Fruit fly (Drosophila melanogaster): ENCODE data around the gene Neb-cGP.
A peak's percentile ranks its signal among the peaks of the same experiment; 100 is the strongest.

Gene Neb-cGP

dm6 chrX:10460506-10461114 is at the start of gene Neb-cGP (continued):
- TF ChIP-seq da (GFP tag; optimal IDR thresholded peaks at IDR 0.05) (no peak), MESR4 (GFP tag; optimal IDR thresholded peaks at IDR 0.05) (peak; percentile 94), CG15514 (GFP tag; optimal IDR thresholded peaks at IDR 0.05) (peak; percentile 90), CG4360 (GFP tag; IDR thresholded peaks at IDR 0.05) (no peak), Fer1 (GFP tag; optimal IDR thresholded peaks at IDR 0.05) (peak; percentile 73), Elba2 (GFP tag; optimal IDR thresholded peaks at IDR 0.05) (no peak), CG9609 (GFP tag; optimal IDR thresholded peaks at IDR 0.05) (peak; percentile 59), sisA (GFP tag; IDR thresholded peaks at IDR 0.05) (peak; percentile 45; the same call in 1 of the 2 replicates), Jarid2 (GFP tag; optimal IDR thresholded peaks at IDR 0.05) (no peak), CG10431 (GFP tag; optimal IDR thresholded peaks at IDR 0.05) (no peak), maf-S (GFP tag; optimal IDR thresholded peaks at IDR 0.05) (peak; percentile 47), cad (GFP tag; optimal IDR thresholded peaks at IDR 0.05) (no peak), CG13624 (GFP tag; optimal IDR thresholded peaks at IDR 0.05) (peak; percentile 70), Optix (GFP tag; IDR thresholded peaks at IDR 0.05) (no peak), Atf6 (GFP tag; IDR thresholded peaks at IDR 0.05) (no peak), Scr (GFP tag; IDR thresholded peaks at IDR 0.05; ENCODE audit: partially characterized antibody) (peak; percentile 90), kay (GFP tag; optimal IDR thresholded peaks at IDR 0.05) (peak; percentile 19), oc (tag; optimal IDR thresholded peaks at IDR 0.05) (no peak), lbe (GFP tag; optimal IDR thresholded peaks at IDR 0.05) (peak; percentile 61), CG2129 (GFP tag; IDR thresholded peaks at IDR 0.05; ENCODE audit: partially characterized antibody) (peak; percentile 78), CG18619 (GFP tag; optimal IDR thresholded peaks at IDR 0.05) (peak; percentile 50), CG3281 (GFP tag; optimal IDR thresholded peaks at IDR 0.05) (peak; percentile 41), CG13296 (GFP tag; optimal IDR thresholded peaks at IDR 0.05) (peak; percentile 46), ac (GFP tag; optimal IDR thresholded peaks at IDR 0.05) (no peak), sd (tag; optimal IDR thresholded peaks at IDR 0.05) (no peak), ems (GFP tag; optimal IDR thresholded peaks at IDR 0.05) (peak; percentile 41), CG3065 (GFP tag; optimal IDR thresholded peaks at IDR 0.05) (peak; percentile 41), CG12744 (GFP tag; optimal IDR thresholded peaks at IDR 0.05) (peak; percentile 22), Abd-B (GFP tag; optimal IDR thresholded peaks at IDR 0.05) (no peak), h (optimal IDR thresholded peaks at IDR 0.05) (no peak), tup (GFP tag; optimal IDR thresholded peaks at IDR 0.05) (peak; percentile 25), crp (GFP tag; optimal IDR thresholded peaks at IDR 0.05) (peak in 1 of 2 experiments; percentile 87), CG7786 (GFP tag; optimal IDR thresholded peaks at IDR 0.05) (peak; percentile 69), CG7271 (tag; optimal IDR thresholded peaks at IDR 0.05) (no peak), dati (GFP tag; IDR thresholded peaks at IDR 0.05) (no peak), HHEX (GFP tag; optimal IDR thresholded peaks at IDR 0.05) (peak; percentile 41), dm (GFP tag; optimal IDR thresholded peaks at IDR 0.05) (peak; percentile 44), cg (GFP tag; optimal IDR thresholded peaks at IDR 0.05) (no peak), cato (GFP tag; optimal IDR thresholded peaks at IDR 0.05; ENCODE audit: borderline replicate concordance) (peak; percentile 7), CG12299 (tag; optimal IDR thresholded peaks at IDR 0.05) (peak; percentile 7), twi (tag; optimal IDR thresholded peaks at IDR 0.05) (no peak), usp (GFP tag; optimal IDR thresholded peaks at IDR 0.05) (no peak), wor (GFP tag; IDR thresholded peaks at IDR 0.05) (no peak), CG7963 (GFP tag; IDR thresholded peaks at IDR 0.05; ENCODE audit: partially characterized antibody) (peak; percentile 96), Dfd (GFP tag; optimal IDR thresholded peaks at IDR 0.05) (no peak), inv (GFP tag; IDR thresholded peaks at IDR 0.05; ENCODE audit: partially characterized antibody) (peak; percentile 82), Gsc (GFP tag; IDR thresholded peaks at IDR 0.05) (no peak), CG6254 (GFP tag; optimal IDR thresholded peaks at IDR 0.05) (peak; percentile 25), Med (GFP tag) (peak; percentile 96), slbo (GFP tag; IDR thresholded peaks at IDR 0.05) (peak; percentile 82)
